Fruit fly (Drosophila melanogaster) whole organism, embryonic: ENCODE measurements around the gene CG42819.

Experiments
- Antp ChIP-seq: fragments of 200-800 bp; sonication (Bioruptor generic); optimal IDR thresholded peaks from 3 replicates; lab custom pipeline; 2016; ENCODE audit warnings: missing biosample characterization, missing genetic modification characterization
- CG1024 ChIP-seq: fragments of 200-800 bp; sonication (Bioruptor generic); IDR thresholded peaks from 2 replicates; pipeline ENCODE4 v1.3.6; 2022; ENCODE audit warnings: missing biosample characterization, missing genetic modification characterization
- CG10543 ChIP-seq: fragments of 200-800 bp; sonication (Bioruptor generic); optimal IDR thresholded peaks from 3 replicates; lab custom pipeline; 2017; ENCODE audit warnings: missing biosample characterization, mild to moderate bottlenecking, missing genetic modification characterization, moderate library complexity
- CG13296 ChIP-seq: fragments of 200-800 bp; sonication (Bioruptor generic); optimal IDR thresholded peaks from 3 replicates; lab custom pipeline; 2018; ENCODE audit warnings: missing biosample characterization, mild to moderate bottlenecking, missing genetic modification characterization
- CG15011 ChIP-seq: fragments of 200-800 bp; sonication (Bioruptor generic); optimal IDR thresholded peaks from 3 replicates; lab custom pipeline; 2018; ENCODE audit warnings: missing biosample characterization, mild to moderate bottlenecking, missing genetic modification characterization
- CG15696 ChIP-seq: fragments of 200-800 bp; sonication (Bioruptor generic); optimal IDR thresholded peaks from 2 replicates; lab custom pipeline; 2019; ENCODE audit warnings: missing biosample characterization, mild to moderate bottlenecking, missing genetic modification characterization, moderate library complexity
- CG1647 ChIP-seq: fragments of 200-800 bp; sonication (Bioruptor generic); optimal IDR thresholded peaks from 3 replicates; lab custom pipeline; 2016; ENCODE audit warnings: missing biosample characterization, missing genetic modification characterization
- CG16813 ChIP-seq: fragments of 200-800 bp; sonication (Bioruptor generic); IDR thresholded peaks from 3 replicates; pipeline ENCODE4 v1.3.6; 2022; ENCODE audit warnings: missing biosample characterization, missing genetic modification characterization; ENCODE audit not compliant: partially characterized antibody
- CG17829 ChIP-seq: fragments of 200-800 bp; optimal IDR thresholded peaks from 2 replicates; lab custom pipeline; 2019; ENCODE audit warnings: missing biosample characterization, mild to moderate bottlenecking, missing genetic modification characterization, moderate library complexity
- CG2889 ChIP-seq: fragments of 200-800 bp; sonication (Bioruptor generic); IDR thresholded peaks from 3 replicates; pipeline ENCODE4 v1.3.6; 2022; ENCODE audit warnings: missing biosample characterization, missing genetic modification characterization
- CG34422 ChIP-seq: fragments of 200-800 bp; sonication (Bioruptor generic); IDR thresholded peaks from 3 replicates; pipeline ENCODE4 v1.3.6; 2022; ENCODE audit warnings: missing biosample characterization, missing genetic modification characterization
- CG4617 ChIP-seq: fragments of 200-800 bp; sonication (Bioruptor generic); optimal IDR thresholded peaks from 3 replicates; lab custom pipeline; 2016; ENCODE audit warnings: missing biosample characterization, missing genetic modification characterization, borderline replicate concordance
- CG6813 ChIP-seq: fragments of 200-800 bp; sonication (Bioruptor generic); optimal IDR thresholded peaks from 2 replicates; lab custom pipeline; 2017; ENCODE audit warnings: missing biosample characterization, missing genetic modification characterization, mild to moderate bottlenecking, moderate library complexity, missing genetic modification reagents
- Deaf1 ChIP-seq: fragments of 200-800 bp; optimal IDR thresholded peaks from 3 replicates; lab custom pipeline; 2019; ENCODE audit warnings: missing biosample characterization, mild to moderate bottlenecking, missing genetic modification characterization, moderate library complexity
- Dfd ChIP-seq, 2 experiments: fragments of >200 bp; optimal IDR thresholded peaks; 2 replicates each; lab custom pipeline; 2017; ENCODE audit warnings: missing biosample characterization in 2 of 2, missing genetic modification characterization in 2 of 2
- Dp ChIP-seq: fragments of 200-800 bp; sonication (Bioruptor generic); optimal IDR thresholded peaks from 2 replicates; lab custom pipeline; 2018; ENCODE audit warnings: missing biosample characterization, mild to moderate bottlenecking, missing genetic modification characterization, moderate library complexity
- ERR ChIP-seq: fragments of 200-800 bp; sonication (Bioruptor generic); optimal IDR thresholded peaks from 2 replicates; lab custom pipeline; 2016; ENCODE audit warnings: missing biosample characterization, missing genetic modification characterization
- Hr78 ChIP-seq, 2 experiments: fragments of 200-800 bp in 1 of 2; fragments of >200 bp in 1 of 2; sonication (Bioruptor generic) in 1 of 2; optimal IDR thresholded peaks; 2 replicates each; lab custom pipeline; 2017 to 2019; ENCODE audit warnings: missing biosample characterization in 2 of 2, missing genetic modification characterization in 2 of 2, mild to moderate bottlenecking in 1 of 2, moderate library complexity in 1 of 2
- Mad ChIP-seq: fragments of 200-800 bp; sonication (Bioruptor generic); optimal IDR thresholded peaks from 2 replicates; lab custom pipeline; 2016; ENCODE audit warnings: missing biosample characterization, missing genetic modification characterization
- Meics ChIP-seq: fragments of 200-800 bp; sonication (Bioruptor generic); optimal IDR thresholded peaks from 2 replicates; lab custom pipeline; 2017; ENCODE audit warnings: missing biosample characterization, mild to moderate bottlenecking, missing genetic modification characterization
- Taf1 ChIP-seq: fragments of 200-800 bp; sonication (Bioruptor generic); IDR thresholded peaks from 2 replicates; pipeline ENCODE4 v1.3.6; 2022; ENCODE audit warnings: missing biosample characterization, missing genetic modification characterization
- Xrp1 ChIP-seq: fragments of 200-800 bp; sonication (Bioruptor generic); IDR thresholded peaks from 2 replicates; pipeline ENCODE4 v1.3.6; 2022; ENCODE audit warnings: missing biosample characterization, missing genetic modification characterization
- amos ChIP-seq: fragments of 200-800 bp; sonication (Bioruptor generic); IDR thresholded peaks from 2 replicates; pipeline ENCODE4 v1.3.6; 2022; ENCODE audit warnings: missing biosample characterization, missing genetic modification characterization; ENCODE audit not compliant: partially characterized antibody
- bab2 ChIP-seq: fragments of 200-800 bp; sonication (Bioruptor generic); optimal IDR thresholded peaks from 2 replicates; lab custom pipeline; 2016; ENCODE audit warnings: missing biosample characterization, missing genetic modification characterization
- bcd ChIP-seq: fragments of 200-800 bp; sonication (Bioruptor generic); optimal IDR thresholded peaks from 2 replicates; lab custom pipeline; 2017; ENCODE audit warnings: missing biosample characterization, mild to moderate bottlenecking, missing genetic modification characterization
- bigmax ChIP-seq: fragments of 200-800 bp; sonication (Bioruptor generic); optimal IDR thresholded peaks from 2 replicates; lab custom pipeline; 2018; ENCODE audit warnings: missing biosample characterization, mild to moderate bottlenecking, missing genetic modification characterization
- dan ChIP-seq: fragments of 200-800 bp; sonication (Bioruptor generic); IDR thresholded peaks from 2 replicates; pipeline ENCODE4 v1.3.6; 2022; ENCODE audit warnings: missing biosample characterization, missing genetic modification characterization
- dm ChIP-seq: fragments of 200-800 bp; sonication (Bioruptor generic); optimal IDR thresholded peaks from 3 replicates; lab custom pipeline; 2016; ENCODE audit warnings: missing biosample characterization, missing genetic modification characterization
- esg ChIP-seq: fragments of 200-800 bp; sonication (Bioruptor generic); conservative IDR thresholded peaks from 2 replicates; pipeline ENCODE4 v1.3.6; 2022; ENCODE audit warnings: missing biosample characterization, missing genetic modification characterization
- h ChIP-seq: fragments of >200 bp; optimal IDR thresholded peaks from 2 replicates; lab custom pipeline; 2017
- her ChIP-seq: fragments of 200-800 bp; sonication (Bioruptor generic); optimal IDR thresholded peaks from 2 replicates; lab custom pipeline; 2016; ENCODE audit warnings: missing biosample characterization, missing genetic modification characterization
- ind ChIP-seq: fragments of 200-800 bp; sonication (Bioruptor generic); optimal IDR thresholded peaks from 3 replicates; lab custom pipeline; 2016; ENCODE audit warnings: missing biosample characterization, missing genetic modification characterization
- jumu ChIP-seq: fragments of 200-800 bp; sonication (Bioruptor generic); optimal IDR thresholded peaks from 3 replicates; lab custom pipeline; 2016; ENCODE audit warnings: missing biosample characterization, missing genetic modification characterization
- kni ChIP-seq: fragments of 200-800 bp; sonication (Bioruptor generic); optimal IDR thresholded peaks from 3 replicates; lab custom pipeline; 2017; ENCODE audit warnings: mild to moderate bottlenecking, missing biosample characterization, missing genetic modification reagents, missing genetic modification characterization
- lab ChIP-seq: fragments of 200-800 bp; sonication (Bioruptor generic); optimal IDR thresholded peaks from 3 replicates; lab custom pipeline; 2017; ENCODE audit warnings: missing biosample characterization, missing genetic modification characterization, mild to moderate bottlenecking, moderate library complexity, missing genetic modification reagents
- lbe ChIP-seq: fragments of 200-800 bp; sonication (Bioruptor generic); optimal IDR thresholded peaks from 2 replicates; lab custom pipeline; 2016; ENCODE audit warnings: missing biosample characterization, mild to moderate bottlenecking, missing genetic modification characterization
- nau ChIP-seq: fragments of 200-800 bp; sonication (Bioruptor generic); optimal IDR thresholded peaks from 3 replicates; lab custom pipeline; 2017; ENCODE audit warnings: missing biosample characterization, mild to moderate bottlenecking, missing genetic modification characterization, missing genetic modification reagents
- nmo ChIP-seq: fragments of 200-800 bp; sonication (Bioruptor generic); optimal IDR thresholded peaks from 2 replicates; lab custom pipeline; 2018; ENCODE audit warnings: missing biosample characterization, mild to moderate bottlenecking, missing genetic modification characterization, moderate library complexity
- pan ChIP-seq, 4 experiments: fragments of >200 bp in 3 of 4; fragments of 200-800 bp in 1 of 4; sonication (Bioruptor generic) in 1 of 4; optimal IDR thresholded peaks in 3 of 4; IDR thresholded peaks in 1 of 4; 2 replicates each; pipeline versions ENCODE4 v1.3.6 to Lab custom; 2017 to 2022; ENCODE audit warnings: missing biosample characterization in 2 of 4, missing genetic modification characterization in 2 of 4, mixed read lengths in 1 of 4
- pita ChIP-seq: fragments of 200-800 bp; sonication (Bioruptor generic); optimal IDR thresholded peaks from 2 replicates; lab custom pipeline; 2017; ENCODE audit warnings: missing biosample characterization, mild to moderate bottlenecking, missing genetic modification characterization
- row ChIP-seq: fragments of 200-800 bp; sonication (Bioruptor generic); IDR thresholded peaks from 3 replicates; pipeline ENCODE4 v1.3.6; 2022; ENCODE audit warnings: missing biosample characterization, missing genetic modification characterization
- scrt ChIP-seq: fragments of 200-800 bp; sonication (Bioruptor generic); optimal IDR thresholded peaks from 2 replicates; lab custom pipeline; 2018; ENCODE audit warnings: missing biosample characterization, mild to moderate bottlenecking, missing genetic modification characterization, moderate library complexity
- sens ChIP-seq: fragments of 200-800 bp; sonication (Bioruptor generic); peaks from one replicate; lab custom pipeline; 2016; ENCODE audit warnings: missing biosample characterization, missing genetic modification characterization
- so ChIP-seq: fragments of 200-800 bp; sonication (Bioruptor generic); IDR thresholded peaks from 3 replicates; pipeline ENCODE4 v1.3.6; 2022; ENCODE audit warnings: missing biosample characterization, missing genetic modification characterization
- sr ChIP-seq: fragments of 200-800 bp; sonication (Bioruptor generic); IDR thresholded peaks from 3 replicates; pipeline ENCODE4 v1.3.6; 2022; ENCODE audit warnings: missing biosample characterization, missing genetic modification characterization
- twi ChIP-seq: fragments of 200-800 bp; optimal IDR thresholded peaks from 2 replicates; lab custom pipeline; 2019; ENCODE audit warnings: missing biosample characterization, mild to moderate bottlenecking, missing genetic modification characterization, moderate library complexity
- usp ChIP-seq: fragments of >200 bp; optimal IDR thresholded peaks from 2 replicates; lab custom pipeline; 2017; ENCODE audit warnings: missing biosample characterization, missing genetic modification characterization
- vvl ChIP-seq: fragments of 200-800 bp; sonication (Bioruptor generic); IDR thresholded peaks from 2 replicates; pipeline ENCODE4 v1.3.6; 2022; ENCODE audit warnings: missing biosample characterization, missing genetic modification characterization
- zfh1 ChIP-seq: fragments of 200-800 bp; sonication (Bioruptor generic); IDR thresholded peaks from 3 replicates; pipeline ENCODE4 v1.3.6; 2022; ENCODE audit warnings: missing biosample characterization, missing genetic modification characterization

The CG42819 gene

DNA sequence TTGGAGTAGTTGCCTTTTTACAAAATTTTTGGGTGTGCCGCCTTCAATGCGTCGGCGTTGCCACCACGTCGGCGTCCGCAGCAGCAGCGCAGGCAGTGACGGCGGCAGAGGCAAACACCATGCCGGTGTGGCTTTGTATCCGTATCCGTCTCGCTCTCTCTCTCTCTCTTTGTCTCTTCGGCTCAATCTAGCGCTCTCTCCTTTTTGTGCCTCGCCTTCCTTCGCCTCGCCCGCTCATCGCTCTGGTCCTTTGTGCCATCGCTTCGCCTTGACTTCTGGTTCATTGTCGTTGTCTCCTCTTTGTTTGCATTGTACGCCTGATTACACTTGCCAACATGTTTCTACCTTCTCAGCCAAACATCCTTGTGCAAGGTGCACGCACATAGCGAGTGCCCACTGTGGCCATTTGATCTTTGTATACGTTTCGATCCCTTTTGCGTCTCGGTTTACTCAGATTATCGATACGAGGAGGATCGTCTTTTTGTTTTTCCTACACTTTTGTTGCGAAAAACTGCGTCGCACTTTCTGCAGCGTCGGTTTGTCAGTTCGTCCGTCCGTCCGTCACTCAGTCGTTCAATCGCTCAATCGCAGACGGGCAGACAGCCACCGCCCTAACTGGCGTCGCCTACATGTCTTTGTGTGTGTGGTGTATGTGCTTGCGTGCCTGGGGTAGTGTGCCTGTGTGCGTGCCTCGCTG, 27.4 kb upstream of the CG42819 start (continued):
- no peak for TF ChIP-seq CG1647 (GFP tag; lab: Kevin White, UChicago)
- TF ChIP-seq CG17829 (tag; lab: Kevin White, UChicago): no peak
- TF ChIP-seq dm (GFP tag; lab: Kevin White, UChicago): no peak
- TF ChIP-seq pita (GFP tag; lab: Kevin White, UChicago): no peak
- TF ChIP-seq lbe (GFP tag; lab: Kevin White, UChicago): peak; percentile 55
- no peak for TF ChIP-seq jumu (GFP tag; lab: Kevin White, UChicago)
- TF ChIP-seq Deaf1: peak; percentile 43
- no peak for TF ChIP-seq usp (GFP tag; lab: Kevin White, UChicago)
- no peak for TF ChIP-seq nau (GFP tag; lab: Kevin White, UChicago)
- TF ChIP-seq bab2: peak; percentile 6
- TF ChIP-seq CG2889 (GFP tag; lab: Robert Waterston, UW): peak; percentile 78
- peak; percentile 51 for TF ChIP-seq her
- peak; percentile 43; the same call in 1 of the 3 replicates for TF ChIP-seq CG34422 (GFP tag; lab: Robert Waterston, UW)
- no peak for TF ChIP-seq pan (optimal IDR thresholded peaks at IDR 0.05; lab: Kevin White, UChicago)
- TF ChIP-seq pan (GFP tag; optimal IDR thresholded peaks at IDR 0.05 in 1 of 2, IDR thresholded peaks at IDR 0.05 in 1 of 2): peak in 1 of 2 experiments; percentile 25
- no peak for TF ChIP-seq sr (GFP tag; lab: Robert Waterston, UW)
- no peak for TF ChIP-seq dan (GFP tag; lab: Robert Waterston, UW)
- no peak for TF ChIP-seq CG13296 (GFP tag; lab: Kevin White, UChicago)
- TF ChIP-seq zfh1: 0 out of 3 replicates have a peak, but pooled peaks have one; percentile 2
- TF ChIP-seq CG10543 (GFP tag; lab: Kevin White, UChicago): peak; percentile 26
- peak; percentile 7 for TF ChIP-seq twi (tag; lab: Kevin White, UChicago)
- TF ChIP-seq Dp (GFP tag; lab: Kevin White, UChicago): peak; percentile 35
- no peak for TF ChIP-seq CG4617 (GFP tag; lab: Kevin White, UChicago)
- no peak for TF ChIP-seq vvl
- TF ChIP-seq sens (GFP tag; lab: Kevin White, UChicago): peak; percentile 72
- no peak for TF ChIP-seq Taf1 (GFP tag; lab: Robert Waterston, UW)
- TF ChIP-seq CG6813 (GFP tag; lab: Kevin White, UChicago): peak; percentile 4
- no peak for TF ChIP-seq nmo (GFP tag; lab: Kevin White, UChicago)
- no peak for TF ChIP-seq CG16813 (GFP tag; lab: Robert Waterston, UW)
- TF ChIP-seq Meics (GFP tag; lab: Kevin White, UChicago): peak; percentile 36
- TF ChIP-seq Dfd (GFP tag; optimal IDR thresholded peaks at IDR 0.05; lab: Kevin White, UChicago): no peak
- TF ChIP-seq bcd (GFP tag; lab: Kevin White, UChicago): no peak
- no peak for TF ChIP-seq h
- TF ChIP-seq esg (GFP tag; lab: Robert Waterston, UW): no peak
- TF ChIP-seq row: peak; percentile 44; the same call in 2 of the 3 replicates
- TF ChIP-seq Mad (GFP tag; lab: Kevin White, UChicago): no peak
- TF ChIP-seq kni (GFP tag; lab: Kevin White, UChicago): peak; percentile 40
- TF ChIP-seq bigmax (GFP tag; lab: Kevin White, UChicago): no peak
- no peak for TF ChIP-seq ERR (GFP tag; lab: Kevin White, UChicago)
- TF ChIP-seq ind (GFP tag; lab: Kevin White, UChicago): no peak
- peak; percentile 9 for TF ChIP-seq Antp (GFP tag; lab: Kevin White, UChicago)
- TF ChIP-seq CG1024 (GFP tag; lab: Robert Waterston, UW): 0 out of 2 replicates have a peak, but pooled peaks have one; percentile 11
- 0 out of 2 replicates have a peak, but pooled peaks have one; percentile 17 for TF ChIP-seq amos (GFP tag; lab: Robert Waterston, UW)
- no peak for TF ChIP-seq so (GFP tag; lab: Robert Waterston, UW)
- TF ChIP-seq lab (GFP tag; lab: Kevin White, UChicago): no peak
- peak; percentile 36; the same call in 1 of the 2 replicates for TF ChIP-seq Xrp1
- no peak for TF ChIP-seq Hr78 (GFP tag; optimal IDR thresholded peaks at IDR 0.05; lab: Kevin White, UChicago)
- TF ChIP-seq scrt (GFP tag; lab: Kevin White, UChicago): no peak
- peak; percentile 32 for TF ChIP-seq CG15696 (tag; lab: Kevin White, UChicago)
- TF ChIP-seq CG15011 (GFP tag; lab: Kevin White, UChicago): no peak
